Worm (Caenorhabditis elegans): ENCODE data around the gene B0001.2.

B0001.2 gene

DNA sequence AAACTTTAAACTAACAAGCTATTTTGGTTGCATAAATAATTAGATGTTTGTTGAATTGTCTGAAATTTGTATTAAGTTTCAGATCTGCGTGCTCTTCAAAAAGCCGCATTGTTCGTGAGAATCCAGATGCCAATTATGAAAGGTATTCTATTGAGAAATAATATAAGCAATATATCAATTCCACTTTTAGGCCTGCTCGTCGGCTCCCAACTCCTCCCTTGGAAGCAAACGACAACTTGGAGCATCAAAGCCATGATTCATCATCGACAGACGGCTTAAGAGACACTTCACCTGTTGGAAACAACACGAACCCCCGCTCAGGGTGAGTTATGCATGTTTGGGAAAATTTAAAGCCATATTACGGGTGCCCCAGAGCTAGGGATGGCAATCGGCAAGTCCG is 12.0 kb upstream of the B0001.2 start:
- TF ChIP-seq madf-2 (tag; optimal IDR thresholded peaks at IDR 0.05) (no peak), F13H6.1 (tag; optimal IDR thresholded peaks at IDR 0.05) (no peak), hlh-13 (GFP tag; optimal IDR thresholded peaks at IDR 0.05) (no peak), ceh-31 (tag; optimal IDR thresholded peaks at IDR 0.05) (no peak), elt-4 (tag; optimal IDR thresholded peaks at IDR 0.05) (no peak), unc-42 (tag; optimal IDR thresholded peaks at IDR 0.05) (no peak), T23F11.4 (GFP tag; optimal IDR thresholded peaks at IDR 0.05) (no peak), tbx-2 (tag; optimal IDR thresholded peaks at IDR 0.05) (no peak), sox-4 (tag; optimal IDR thresholded peaks at IDR 0.05) (no peak), syd-9 (tag; optimal IDR thresholded peaks at IDR 0.05) (no peak), sox-2 (GFP tag; IDR thresholded peaks at IDR 0.05) (no peak), pros-1 (tag; optimal IDR thresholded peaks at IDR 0.05) (no peak), pha-4 (tag; optimal IDR thresholded peaks at IDR 0.05) (no peak), elt-2 (tag; optimal IDR thresholded peaks at IDR 0.05) (no peak), ahr-1 (tag; optimal IDR thresholded peaks at IDR 0.05) (no peak), hlh-6 (tag; optimal IDR thresholded peaks at IDR 0.05) (no peak), gmeb-2 (tag; optimal IDR thresholded peaks at IDR 0.05) (no peak), ceh-30 (tag; optimal IDR thresholded peaks at IDR 0.05) (no peak), Y22D7AL.16 (tag; optimal IDR thresholded peaks at IDR 0.05) (no peak), ama-1 (optimal IDR thresholded peaks at IDR 0.05) (no peak)

DNA sequence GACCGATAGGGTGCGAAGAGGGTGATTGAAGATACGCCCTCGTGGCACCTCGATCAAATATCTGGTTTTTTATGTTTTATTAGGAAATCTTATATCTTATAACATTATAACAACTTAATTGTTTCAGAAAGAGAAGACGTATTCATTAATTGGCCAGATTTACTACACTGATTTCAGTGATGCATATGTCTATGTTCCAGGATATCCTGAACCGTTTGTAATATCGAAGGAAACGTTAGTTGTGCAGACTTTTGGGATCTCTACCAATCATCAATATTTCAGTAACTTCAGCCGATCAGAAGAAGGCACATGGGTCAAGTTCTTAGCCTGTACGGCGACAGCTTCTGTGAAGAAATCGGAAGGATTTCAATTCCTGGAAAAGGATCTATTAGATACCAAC is 9.6 kb upstream of the B0001.2 start:
- TF ChIP-seq elt-2 (tag; optimal IDR thresholded peaks at IDR 0.05) (no peak), Y22D7AL.16 (tag; optimal IDR thresholded peaks at IDR 0.05) (no peak), sdc-2 (tag; optimal IDR thresholded peaks at IDR 0.05) (no peak), unc-55 (GFP tag; optimal IDR thresholded peaks at IDR 0.05) (no peak), unc-3 (GFP tag; conservative IDR thresholded peaks at IDR 0.05) (no peak), unc-3 (tag; optimal IDR thresholded peaks at IDR 0.05) (no peak), F13H6.1 (tag; optimal IDR thresholded peaks at IDR 0.05) (no peak), dmd-4 (tag; optimal IDR thresholded peaks at IDR 0.05; ENCODE audit: borderline replicate concordance) (no peak), ceh-2 (tag; optimal IDR thresholded peaks at IDR 0.05) (no peak), gmeb-2 (tag; optimal IDR thresholded peaks at IDR 0.05) (no peak), pha-4 (tag; optimal IDR thresholded peaks at IDR 0.05) (no peak), hlh-13 (GFP tag; optimal IDR thresholded peaks at IDR 0.05) (no peak), ceh-14 (tag; optimal IDR thresholded peaks at IDR 0.05) (no peak), ceh-22 (tag; optimal IDR thresholded peaks at IDR 0.05) (no peak), tbx-7 (tag; optimal IDR thresholded peaks at IDR 0.05) (no peak), elt-4 (tag; optimal IDR thresholded peaks at IDR 0.05) (no peak), fkh-10 (GFP tag; optimal IDR thresholded peaks at IDR 0.05) (no peak), C38D4.7 (GFP tag; optimal IDR thresholded peaks at IDR 0.05) (no peak), ceh-48 (tag; optimal IDR thresholded peaks at IDR 0.05) (no peak), ceh-19 (GFP tag; optimal IDR thresholded peaks at IDR 0.05) (no peak)

DNA sequence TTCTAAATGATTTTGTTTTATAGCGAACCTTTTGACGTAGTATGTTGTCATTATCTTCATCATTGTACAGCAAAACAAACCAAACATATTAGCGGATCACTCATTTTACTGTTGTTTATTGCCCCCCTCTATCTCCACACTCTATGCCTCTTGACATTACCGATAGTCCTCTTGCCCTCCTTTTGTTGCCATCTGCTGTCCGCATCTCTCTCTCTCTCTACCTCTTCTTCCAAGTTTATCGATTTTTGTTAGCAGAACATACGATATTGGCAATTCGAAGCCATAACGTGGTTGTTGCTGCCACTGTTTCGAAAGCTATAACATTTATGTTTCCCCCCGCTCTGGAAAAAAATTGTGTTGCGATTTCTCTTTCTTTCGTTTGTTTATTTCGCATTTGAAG is 7.1 kb upstream of the B0001.2 start:
- no peak for TF ChIP-seq ama-1 (optimal IDR thresholded peaks at IDR 0.05)
- no peak for TF ChIP-seq madf-2 (tag; optimal IDR thresholded peaks at IDR 0.05)
- no peak for TF ChIP-seq ceh-31 (tag; optimal IDR thresholded peaks at IDR 0.05)
- no peak for TF ChIP-seq hlh-13 (GFP tag; optimal IDR thresholded peaks at IDR 0.05)
- no peak for TF ChIP-seq ztf-16 (tag; optimal IDR thresholded peaks at IDR 0.05)
- TF ChIP-seq ceh-18 (tag; optimal IDR thresholded peaks at IDR 0.05): no peak
- no peak for TF ChIP-seq ceh-2 (tag; optimal IDR thresholded peaks at IDR 0.05)
- TF ChIP-seq ref-2 (tag; optimal IDR thresholded peaks at IDR 0.05): peak; percentile 21
- no peak for TF ChIP-seq dmd-4 (tag; optimal IDR thresholded peaks at IDR 0.05; ENCODE audit: borderline replicate concordance)
- TF ChIP-seq pha-2 (tag; optimal IDR thresholded peaks at IDR 0.05): no peak
- TF ChIP-seq K09A11.1 (tag; optimal IDR thresholded peaks at IDR 0.05; ENCODE audit: insufficient read depth): no peak
- no peak for TF ChIP-seq fax-1 (tag; optimal IDR thresholded peaks at IDR 0.05)
- no peak for TF ChIP-seq C38D4.7 (GFP tag; optimal IDR thresholded peaks at IDR 0.05)
- TF ChIP-seq unc-86 (tag; optimal IDR thresholded peaks at IDR 0.05): no peak
- peak; percentile 75 for TF ChIP-seq ceh-48 (tag; optimal IDR thresholded peaks at IDR 0.05)
- TF ChIP-seq pqm-1 (tag; optimal IDR thresholded peaks at IDR 0.05): no peak
- no peak for TF ChIP-seq eyg-1 (tag; optimal IDR thresholded peaks at IDR 0.05)
- TF ChIP-seq tbx-2 (tag; optimal IDR thresholded peaks at IDR 0.05): peak; percentile 11
- TF ChIP-seq sdc-2 (tag; optimal IDR thresholded peaks at IDR 0.05): no peak
- TF ChIP-seq elt-4 (tag; optimal IDR thresholded peaks at IDR 0.05): no peak
- no peak for TF ChIP-seq syd-9 (tag; optimal IDR thresholded peaks at IDR 0.05)

All from whole organism, late embryonic.